Worm (Caenorhabditis elegans): ENCODE results near the gene nhr-136.
"Not testable (repeated sequence)": the region's sequence is repeated elsewhere in the genome, so short reads cannot be mapped to it uniquely, and the experiment has no call there.

DNA sequence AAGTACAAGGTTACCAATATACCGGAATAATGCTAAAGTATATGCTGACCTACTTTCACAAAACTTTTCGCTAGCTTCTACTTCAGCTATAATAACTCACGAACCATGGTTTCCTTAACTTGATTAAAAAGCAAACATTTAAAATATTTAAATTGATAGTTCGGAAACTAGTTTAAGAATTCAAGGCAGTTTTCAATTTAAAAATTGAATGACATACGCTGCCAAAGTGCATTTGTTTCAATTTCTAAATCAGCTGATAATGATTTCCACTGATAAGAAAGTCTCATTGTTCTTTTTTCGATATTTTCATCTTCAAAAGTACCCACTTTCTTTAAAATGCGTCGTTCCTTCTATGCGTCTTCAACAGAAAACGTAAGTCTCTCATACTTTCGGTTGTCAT lies 24.2 kb downstream of the nhr-136 start, which contains the start of gene enpp-1:
- not testable (repeated sequence) for TF ChIP-seq dmd-6 (GFP tag; IDR thresholded peaks at IDR 0.05); lir-3 (tag; optimal IDR thresholded peaks at IDR 0.05); daf-12 (tag; optimal IDR thresholded peaks at IDR 0.05); ama-1 (optimal IDR thresholded peaks at IDR 0.05); attf-4 (tag; optimal IDR thresholded peaks at IDR 0.05); unc-39 (tag; optimal IDR thresholded peaks at IDR 0.05); skn-1 (tag; optimal IDR thresholded peaks at IDR 0.05); daf-19 (GFP tag; conservative IDR thresholded peaks at IDR 0.05)
